Worm (Caenorhabditis elegans) whole organism, L2 larva: Measurements from ENCODE around the gene gst-32.

Experiments
- ZK546.5 ChIP-seq: sonication (generic microtip); optimal IDR thresholded peaks from 2 replicates; lab custom pipeline; 2017; ENCODE audit warnings: missing biosample characterization, missing genetic modification characterization
- elt-1 ChIP-seq: fragments of 150-350 bp; optimal IDR thresholded peaks from 2 replicates; lab custom pipeline; 2014; ENCODE audit warnings: missing biosample characterization, missing genetic modification characterization
- gmeb-1 ChIP-seq: fragments of 150-350 bp; optimal IDR thresholded peaks from 2 replicates; lab custom pipeline; 2014; ENCODE audit warnings: missing biosample characterization, missing genetic modification characterization
- nhr-12 ChIP-seq: fragments of 150-350 bp; optimal IDR thresholded peaks from 2 replicates; lab custom pipeline; 2014; ENCODE audit warnings: missing biosample characterization, missing genetic modification characterization
- nhr-129 ChIP-seq: fragments of 150-350 bp; optimal IDR thresholded peaks from 2 replicates; lab custom pipeline; 2014; ENCODE audit warnings: missing biosample characterization, missing genetic modification characterization
- ztf-11 ChIP-seq: sonication (generic microtip); optimal IDR thresholded peaks from 2 replicates; lab custom pipeline; 2017; ENCODE audit warnings: missing biosample characterization, missing genetic modification characterization

DNA sequence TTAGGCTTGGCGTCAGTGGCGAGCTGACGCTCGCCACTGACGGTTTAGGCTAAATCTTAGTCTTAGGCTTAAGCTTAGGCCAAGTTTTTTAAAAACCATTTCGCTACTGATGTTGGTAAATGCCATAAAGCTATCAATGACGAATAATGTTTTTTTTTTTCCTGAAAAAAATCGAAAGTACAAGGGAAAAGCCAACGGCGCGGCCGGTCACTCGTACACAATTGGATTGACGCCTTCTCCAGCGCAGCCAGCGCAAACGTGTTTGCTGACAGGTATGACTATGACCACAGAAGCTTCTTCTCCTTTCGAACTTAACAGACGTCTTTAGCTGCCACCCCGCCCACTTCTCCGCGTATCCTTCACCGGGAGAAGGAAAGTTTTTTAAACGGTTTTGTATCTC, 32.8 kb downstream of the gst-32 start, which contains the start of gene Y53F4B.27:
- TF ChIP-seq ztf-11 (tag; lab: Kevin White, UChicago) (no peak), gmeb-1 (tag; lab: Kevin White, UChicago) (no peak), nhr-129 (tag; lab: Kevin White, UChicago) (no peak), ZK546.5 (tag; lab: Kevin White, UChicago) (no peak), elt-1 (tag; lab: Kevin White, UChicago) (no peak), nhr-12 (tag; lab: Kevin White, UChicago) (no peak)
